Fruit fly (Drosophila melanogaster): ENCODE data around the gene SerRS-m.

The SerRS-m gene

dm6 chr3R:15319912-15320746 is 20.3 kb upstream of the SerRS-m start, which contains the start of the genes CG6276 and CG44040 (continued):
- TF ChIP-seq CG15336 (GFP tag; IDR thresholded peaks at IDR 0.05) (0 out of 2 replicates have a peak, but pooled peaks have one; percentile 24), Lpt (GFP tag; optimal IDR thresholded peaks at IDR 0.05) (peak; percentile 2), ss (GFP tag; optimal IDR thresholded peaks at IDR 0.05) (peak in 1 of 2 experiments; percentile 42), salr (GFP tag; optimal IDR thresholded peaks at IDR 0.05) (peak; percentile 40 to 64), fd59A (GFP tag; optimal IDR thresholded peaks at IDR 0.05) (peak; percentile 30), Sox15 (GFP tag; optimal IDR thresholded peaks at IDR 0.05) (peak; percentile 20), Met (GFP tag; optimal IDR thresholded peaks at IDR 0.05) (peak; percentile 58), fd85E (GFP tag; optimal IDR thresholded peaks at IDR 0.05) (no peak), vri (GFP tag; optimal IDR thresholded peaks at IDR 0.05) (no peak), CG11902 (GFP tag; optimal IDR thresholded peaks at IDR 0.05) (peak; percentile 16), CG8119 (GFP tag; IDR thresholded peaks at IDR 0.05) (peak; percentile 37; the same call in 1 of the 3 replicates), pdm3 (GFP tag; optimal IDR thresholded peaks at IDR 0.05) (peak; percentile 69), acj6 (GFP tag; optimal IDR thresholded peaks at IDR 0.05) (peak; percentile 56), Eip93F (GFP tag; optimal IDR thresholded peaks at IDR 0.05) (no peak), achi (GFP tag; optimal IDR thresholded peaks at IDR 0.05) (peak; percentile 48), CG8319 (GFP tag; optimal IDR thresholded peaks at IDR 0.05) (no peak), CG9139 (GFP tag; optimal IDR thresholded peaks at IDR 0.05) (no peak), CG16779 (tag; optimal IDR thresholded peaks at IDR 0.05) (no peak), CG32006 (GFP tag; optimal IDR thresholded peaks at IDR 0.05) (peak; percentile 63), eg (GFP tag; IDR thresholded peaks at IDR 0.05) (peak; percentile 54), CG8632 (GFP tag; optimal IDR thresholded peaks at IDR 0.05) (peak; percentile 40), Eip78C (GFP tag) (peak; percentile 89), CG11762 (GFP tag; optimal IDR thresholded peaks at IDR 0.05; ENCODE audit: insufficient read depth) (peak; percentile 16), Sox102F (GFP tag; optimal IDR thresholded peaks at IDR 0.05) (no peak), CG10631 (GFP tag; optimal IDR thresholded peaks at IDR 0.05) (peak; percentile 58), cyc (GFP tag; optimal IDR thresholded peaks at IDR 0.05) (peak; percentile 37), CG11294 (GFP tag; IDR thresholded peaks at IDR 0.05) (peak; percentile 10; the same call in 1 of the 2 replicates), Blimp-1 (GFP tag; optimal IDR thresholded peaks at IDR 0.05) (peak; percentile 7), CG6854 (GFP tag; optimal IDR thresholded peaks at IDR 0.05) (no peak), CG6808 (GFP tag; optimal IDR thresholded peaks at IDR 0.05) (peak; percentile 50), CG3919 (GFP tag; optimal IDR thresholded peaks at IDR 0.05) (peak; percentile 63), Hr39 (GFP tag; optimal IDR thresholded peaks at IDR 0.05) (peak; percentile 55), svp (GFP tag) (no peak), Sox14 (GFP tag; optimal IDR thresholded peaks at IDR 0.05) (peak; percentile 61), Hr4 (GFP tag; optimal IDR thresholded peaks at IDR 0.05) (peak; percentile 50), lz (GFP tag; optimal IDR thresholded peaks at IDR 0.05) (peak; percentile 68), dac (GFP tag; optimal IDR thresholded peaks at IDR 0.05) (peak; percentile 51), Ets96B (tag; optimal IDR thresholded peaks at IDR 0.05) (peak; percentile 34), net (GFP tag; optimal IDR thresholded peaks at IDR 0.05) (no peak), CG6276 (GFP tag; optimal IDR thresholded peaks at IDR 0.05) (no peak)

DNA sequence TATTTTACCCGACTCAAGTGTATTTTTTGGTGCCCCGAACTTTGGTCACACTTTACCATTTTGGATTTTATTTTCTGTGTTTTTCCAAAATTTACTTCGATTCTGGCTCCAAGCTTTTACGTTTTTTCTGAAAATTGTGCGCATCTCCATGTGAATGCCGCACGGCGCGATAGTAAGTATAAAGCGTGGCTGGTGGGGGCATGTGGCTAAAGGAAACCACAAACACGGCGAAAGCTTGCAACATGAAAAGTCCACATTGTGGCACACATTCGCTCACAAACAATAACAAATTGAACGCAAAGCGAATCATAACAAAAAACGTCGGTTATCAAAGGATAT is 19.8 kb upstream of the SerRS-m start, which contains the start of gene ear:
Gene ear, plus strand, starts transcription at position 10 of the 339 bp plus-strand sequence.
- TF ChIP-seq dsx (GFP tag; optimal IDR thresholded peaks at IDR 0.05; ENCODE audit: poor library complexity, severe bottlenecking) (peak; percentile 3), CG11762 (GFP tag; optimal IDR thresholded peaks at IDR 0.05; ENCODE audit: insufficient read depth) (no peak)

Measured in whole organism, prepupa.